Fruit fly (Drosophila melanogaster) S2 (cell line): Measurements from ENCODE around the gene CG14915.

Source experiments
- CG8478 ChIP-seq: fragments of >200 bp; optimal IDR thresholded peaks from 2 replicates; lab custom pipeline; 2018
- CTCF ChIP-seq, 2 experiments: fragments of >200 bp; optimal IDR thresholded peaks; 2 replicates each; lab custom pipeline; 2018

- TF ChIP-seq CG8478 (lab: Kevin White, UChicago) = no peak
- no peak for TF ChIP-seq CTCF (optimal IDR thresholded peaks at IDR 0.05; lab: Kevin White, UChicago)
Observed at dm6 chr2L:11113011-11113528, 42.2 kb downstream of the CG14915 start, which contains the start of gene Idua.
